Fruit fly (Drosophila melanogaster): ENCODE results near the gene Strump.
A peak's percentile ranks its signal among the peaks of the same experiment; 100 is the strongest.

Gene Strump

DNA sequence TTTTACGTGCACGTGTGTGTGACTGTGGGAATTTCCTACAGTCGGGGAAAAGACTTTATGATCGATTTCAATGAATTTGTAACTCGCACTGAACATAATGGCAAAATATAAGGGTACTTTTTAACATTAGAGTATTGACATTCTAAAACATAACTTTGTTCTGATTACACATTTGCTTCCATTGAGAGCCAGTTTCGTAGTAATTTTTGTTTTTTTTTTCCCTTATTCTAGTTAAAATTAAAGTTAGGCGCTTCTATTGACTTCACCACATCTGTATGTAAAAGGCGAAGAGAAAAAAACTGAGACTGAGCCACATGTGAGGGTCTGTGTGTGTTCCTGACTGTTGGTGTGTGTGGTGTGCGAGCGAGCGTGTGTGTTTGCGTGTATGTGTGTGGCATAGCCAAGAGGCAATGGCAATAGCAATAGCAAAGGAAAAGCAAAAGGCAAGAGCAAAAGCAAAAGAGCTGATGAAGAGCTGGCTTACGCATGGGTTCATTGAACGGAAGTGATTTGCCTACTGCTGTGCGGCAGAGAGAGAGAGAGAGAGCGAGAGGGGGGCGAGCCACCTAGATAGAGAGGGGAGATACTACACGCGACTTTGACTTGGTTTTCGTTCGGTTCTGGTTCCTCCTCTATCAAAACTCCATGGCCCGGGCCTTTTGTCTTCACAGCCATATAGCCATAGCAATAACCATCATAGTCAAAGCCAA lies 40.2 kb downstream of the Strump start (continued):
- TF ChIP-seq CrebB (tag; optimal IDR thresholded peaks at IDR 0.05) (peak; percentile 23), CG14710 (tag; optimal IDR thresholded peaks at IDR 0.05) (peak; percentile 54), ERR (GFP tag; optimal IDR thresholded peaks at IDR 0.05) (peak; percentile 21), bigmax (GFP tag; optimal IDR thresholded peaks at IDR 0.05) (no peak), CG6175 (GFP tag; IDR thresholded peaks at IDR 0.05) (peak; percentile 65; the same call in 1 of the 3 replicates), CG17612 (GFP tag; IDR thresholded peaks at IDR 0.05) (peak; percentile 16; the same call in 1 of the 2 replicates), tin (GFP tag; optimal IDR thresholded peaks at IDR 0.05) (peak; percentile 68), Meics (GFP tag; optimal IDR thresholded peaks at IDR 0.05) (peak; percentile 83), CG4854 (GFP tag; optimal IDR thresholded peaks at IDR 0.05) (peak; percentile 37), CG2712 (tag; optimal IDR thresholded peaks at IDR 0.05) (peak; percentile 77), CG2678 (tag; optimal IDR thresholded peaks at IDR 0.05) (peak; percentile 90), cas (GFP tag; IDR thresholded peaks at IDR 0.05) (no peak), CG12659 (GFP tag; optimal IDR thresholded peaks at IDR 0.05) (peak; percentile 77), zf30C (GFP tag; optimal IDR thresholded peaks at IDR 0.05) (no peak), CG1529 (GFP tag; optimal IDR thresholded peaks at IDR 0.05) (peak; percentile 68), CG8765 (GFP tag; IDR thresholded peaks at IDR 0.05) (no peak), ro (GFP tag; IDR thresholded peaks at IDR 0.05) (no peak), grau (tag; optimal IDR thresholded peaks at IDR 0.05) (peak; percentile 82), CG18599 (GFP tag; optimal IDR thresholded peaks at IDR 0.05) (peak; percentile 91), scrt (GFP tag; optimal IDR thresholded peaks at IDR 0.05) (peak; percentile 71), exex (tag; optimal IDR thresholded peaks at IDR 0.05) (no peak), CG12104 (GFP tag; optimal IDR thresholded peaks at IDR 0.05) (peak; percentile 51), org-1 (GFP tag; optimal IDR thresholded peaks at IDR 0.05) (peak; percentile 57), CG11695 (GFP tag; IDR thresholded peaks at IDR 0.05) (peak; percentile 78), kni (GFP tag; optimal IDR thresholded peaks at IDR 0.05) (peak; percentile 24), CG9932 (GFP tag; IDR thresholded peaks at IDR 0.05) (peak; percentile 70), CG5180 (GFP tag; optimal IDR thresholded peaks at IDR 0.05) (peak; percentile 45), H15 (GFP tag; IDR thresholded peaks at IDR 0.05) (0 out of 3 replicates have a peak, but pooled peaks have one; percentile 21), pb (GFP tag; optimal IDR thresholded peaks at IDR 0.05) (peak; percentile 53), PHDP (tag; optimal IDR thresholded peaks at IDR 0.05) (peak; percentile 84), Hr78 (GFP tag; optimal IDR thresholded peaks at IDR 0.05) (peak in 1 of 2 experiments; percentile 49), fd64A (GFP tag; optimal IDR thresholded peaks at IDR 0.05) (no peak), fd3F (GFP tag; optimal IDR thresholded peaks at IDR 0.05) (peak; percentile 63), Lhr (GFP tag; optimal IDR thresholded peaks at IDR 0.05) (peak; percentile 6), al (GFP tag; IDR thresholded peaks at IDR 0.05) (0 out of 2 replicates have a peak, but pooled peaks have one; percentile 48), CG4360 (GFP tag; IDR thresholded peaks at IDR 0.05) (no peak), CG9609 (GFP tag; optimal IDR thresholded peaks at IDR 0.05) (peak; percentile 48), Ets65A (GFP tag) (peak; percentile 34), CG6765 (GFP tag; optimal IDR thresholded peaks at IDR 0.05) (peak; percentile 68), CG16813 (GFP tag; IDR thresholded peaks at IDR 0.05; ENCODE audit: partially characterized antibody) (no peak), CG18764 (GFP tag; optimal IDR thresholded peaks at IDR 0.05) (peak; percentile 24), CG14441 (GFP tag; IDR thresholded peaks at IDR 0.05) (peak; percentile 36; the same call in 1 of the 2 replicates), Myb (GFP tag; optimal IDR thresholded peaks at IDR 0.05) (peak; percentile 64), Atf-2 (GFP tag; optimal IDR thresholded peaks at IDR 0.05) (peak; percentile 48), lab (GFP tag; optimal IDR thresholded peaks at IDR 0.05) (peak; percentile 89), Dbx (GFP tag; IDR thresholded peaks at IDR 0.05) (peak; percentile 62; the same call in 2 of the 3 replicates), CG2202 (tag; optimal IDR thresholded peaks at IDR 0.05) (peak; percentile 6), bsh (GFP tag; optimal IDR thresholded peaks at IDR 0.05) (peak; percentile 75 to 78)
